Fruit fly (Drosophila melanogaster) whole organism: ENCODE data around the gene CG8915.

ENCODE experiments used
- EcR ChIP-seq, 2 experiments: fragments of >200 bp; optimal IDR thresholded peaks; 2 replicates each; lab custom pipeline; 2017; ENCODE audit warnings: missing biosample characterization in 2 of 2, missing genetic modification characterization in 2 of 2, missing genetic modification reagents in 2 of 2
- pan ChIP-seq: fragments of >200 bp; optimal IDR thresholded peaks from 2 replicates; lab custom pipeline; 2017
- usp ChIP-seq: fragments of >200 bp; optimal IDR thresholded peaks from 2 replicates; lab custom pipeline; 2017; ENCODE audit warnings: missing biosample characterization, missing genetic modification characterization, mixed read lengths

DNA sequence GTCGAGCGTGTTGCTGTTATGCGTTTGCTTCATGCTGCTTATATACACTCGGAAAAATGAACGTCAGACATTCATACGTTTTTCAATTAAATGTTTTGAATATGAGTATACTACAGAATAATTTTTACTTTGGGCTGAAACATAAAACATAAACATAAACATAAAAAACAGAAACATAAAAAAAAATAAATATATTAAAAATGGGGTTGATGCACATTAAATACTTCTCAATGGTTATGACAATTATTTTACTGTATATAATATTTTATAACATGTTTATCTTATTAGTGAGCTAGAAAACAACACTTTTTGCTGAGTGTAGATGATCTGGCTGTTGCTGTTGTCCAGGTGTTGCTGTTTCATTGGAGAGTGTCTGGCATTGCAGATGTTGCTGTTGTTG lies 7.4 kb downstream of the CG8915 start:
- TF ChIP-seq EcR (GFP tag; optimal IDR thresholded peaks at IDR 0.05; lab: Kevin White, UChicago) (no peak), pan (no peak), usp (no peak)
